Worm (Caenorhabditis elegans): Measurements from ENCODE around the gene W07A12.4.

- no peak for TF ChIP-seq nhr-28 (tag; optimal IDR thresholded peaks at IDR 0.05)
- TF ChIP-seq elt-1 (tag; optimal IDR thresholded peaks at IDR 0.05; ENCODE audit: borderline replicate concordance, insufficient read depth) = no peak
These were observed 21.7 kb upstream of the W07A12.4 start for ce11 chrII:9124353-9124752.
